Fruit fly (Drosophila melanogaster) whole organism, embryonic: ENCODE data around the gene meso18E.
A peak's percentile ranks its signal among the peaks of the same experiment; 100 is the strongest.

Source experiments
- Bgb ChIP-seq: fragments of 200-800 bp; sonication (Bioruptor generic); IDR thresholded peaks from 2 replicates; pipeline ENCODE4 v1.3.6; 2022; ENCODE audit warnings: missing biosample characterization, missing genetic modification characterization; ENCODE audit not compliant: partially characterized antibody
- C15 ChIP-seq: fragments of 200-800 bp; sonication (Bioruptor generic); IDR thresholded peaks from 3 replicates; pipeline ENCODE4 v1.3.6; 2022; ENCODE audit warnings: missing biosample characterization, missing genetic modification characterization
- CG11247 ChIP-seq: fragments of 200-800 bp; sonication (Bioruptor generic); IDR thresholded peaks from 2 replicates; pipeline ENCODE4 v1.3.6; 2022; ENCODE audit warnings: missing biosample characterization, missing genetic modification characterization
- CG11560 ChIP-seq: fragments of 200-800 bp; sonication (Bioruptor generic); IDR thresholded peaks from 3 replicates; pipeline ENCODE4 v1.3.6; 2022; ENCODE audit warnings: missing biosample characterization, missing genetic modification characterization
- CG11696 ChIP-seq: fragments of 200-800 bp; sonication (Bioruptor generic); IDR thresholded peaks from 2 replicates; pipeline ENCODE4 v1.3.6; 2022; ENCODE audit warnings: missing biosample characterization, missing genetic modification characterization
- CG12155 ChIP-seq: fragments of 200-800 bp; sonication (Bioruptor generic); optimal IDR thresholded peaks from 3 replicates; lab custom pipeline; 2016; ENCODE audit warnings: missing biosample characterization, missing genetic modification characterization
- CG16813 ChIP-seq: fragments of 200-800 bp; sonication (Bioruptor generic); IDR thresholded peaks from 3 replicates; pipeline ENCODE4 v1.3.6; 2022; ENCODE audit warnings: missing biosample characterization, missing genetic modification characterization; ENCODE audit not compliant: partially characterized antibody
- CG1832 ChIP-seq: fragments of 200-800 bp; sonication (Bioruptor generic); optimal IDR thresholded peaks from 2 replicates; lab custom pipeline; 2017; ENCODE audit warnings: missing biosample characterization, mild to moderate bottlenecking, missing genetic modification characterization, inconsistent platforms
- CG4707 ChIP-seq: fragments of 200-800 bp; sonication (Bioruptor generic); optimal IDR thresholded peaks from 2 replicates; lab custom pipeline; 2018; ENCODE audit warnings: missing biosample characterization, mild to moderate bottlenecking, missing genetic modification characterization, moderate library complexity
- CG4730 ChIP-seq: fragments of 200-800 bp; sonication (Bioruptor generic); IDR thresholded peaks from 2 replicates; pipeline ENCODE4 v1.3.6; 2022; ENCODE audit warnings: missing biosample characterization, missing genetic modification characterization
- CG6791 ChIP-seq: fragments of 200-800 bp; sonication (Bioruptor generic); IDR thresholded peaks from 3 replicates; pipeline ENCODE4 v1.3.6; 2022; ENCODE audit warnings: missing biosample characterization, missing genetic modification characterization; ENCODE audit not compliant: partially characterized antibody
- CG7963 ChIP-seq: fragments of 200-800 bp; sonication (Bioruptor generic); IDR thresholded peaks from 3 replicates; pipeline ENCODE4 v1.3.6; 2022; ENCODE audit warnings: missing biosample characterization, missing genetic modification characterization; ENCODE audit not compliant: partially characterized antibody
- CG8290 ChIP-seq, 3 experiments: fragments of 200-800 bp; sonication (Bioruptor generic); optimal IDR thresholded peaks; 2 replicates each; lab custom pipeline; 2016 to 2019; ENCODE audit warnings: missing biosample characterization in 3 of 3, missing genetic modification characterization in 3 of 3, mild to moderate bottlenecking in 2 of 3, moderate library complexity in 1 of 3
- CTCF ChIP-seq: fragments of 200-800 bp; sonication (Bioruptor generic); optimal IDR thresholded peaks from 2 replicates; lab custom pipeline; 2017; ENCODE audit warnings: missing biosample characterization, mild to moderate bottlenecking, missing genetic modification characterization, moderate library complexity
- D19B ChIP-seq: fragments of 200-800 bp; sonication (Bioruptor generic); optimal IDR thresholded peaks from 2 replicates; lab custom pipeline; 2017; ENCODE audit warnings: missing biosample characterization, mild to moderate bottlenecking, missing genetic modification characterization
- HLH4C ChIP-seq: fragments of 200-800 bp; sonication (Bioruptor generic); IDR thresholded peaks from 3 replicates; pipeline ENCODE4 v1.3.6; 2022; ENCODE audit warnings: missing biosample characterization, missing genetic modification characterization; ENCODE audit not compliant: partially characterized antibody
- Hand ChIP-seq: fragments of 200-800 bp; sonication (Bioruptor generic); optimal IDR thresholded peaks from 2 replicates; lab custom pipeline; 2017; ENCODE audit warnings: mild to moderate bottlenecking, missing biosample characterization, missing genetic modification reagents, missing genetic modification characterization
- Hey ChIP-seq: fragments of 200-800 bp; sonication (Bioruptor generic); optimal IDR thresholded peaks from 3 replicates; lab custom pipeline; 2018; ENCODE audit warnings: missing biosample characterization, mild to moderate bottlenecking, missing genetic modification characterization
- Hr51 ChIP-seq, 2 experiments: fragments of 200-800 bp; sonication (Bioruptor generic); optimal IDR thresholded peaks; 2 replicates in 1 of 2; 3 replicates in 1 of 2; lab custom pipeline; 2016 to 2018; ENCODE audit warnings: missing biosample characterization in 2 of 2, missing genetic modification characterization in 2 of 2, mild to moderate bottlenecking in 1 of 2, moderate library complexity in 1 of 2
- Lpt ChIP-seq: fragments of >200 bp; optimal IDR thresholded peaks from 2 replicates; lab custom pipeline; 2018; ENCODE audit warnings: missing biosample characterization, missing genetic modification characterization
- NC2α ChIP-seq: fragments of 200-800 bp; sonication (Bioruptor generic); optimal IDR thresholded peaks from 2 replicates; lab custom pipeline; 2016; ENCODE audit warnings: missing biosample characterization, missing genetic modification characterization
- NK7.1 ChIP-seq: fragments of 200-800 bp; sonication (Bioruptor generic); optimal IDR thresholded peaks from 3 replicates; lab custom pipeline; 2016; ENCODE audit warnings: missing biosample characterization, missing genetic modification characterization
- Opbp ChIP-seq: fragments of 200-800 bp; sonication (Bioruptor generic); IDR thresholded peaks from 3 replicates; pipeline ENCODE4 v1.3.6; 2022; ENCODE audit warnings: missing biosample characterization, missing genetic modification characterization; ENCODE audit not compliant: partially characterized antibody
- Pdp1 ChIP-seq, 2 experiments: fragments of 200-800 bp; sonication (Bioruptor generic); optimal IDR thresholded peaks; 3 replicates each; lab custom pipeline; 2016; ENCODE audit warnings: missing biosample characterization in 2 of 2, missing genetic modification characterization in 2 of 2, mild to moderate bottlenecking in 1 of 2, moderate library complexity in 1 of 2
- Poxn ChIP-seq: fragments of 200-800 bp; sonication (Bioruptor generic); IDR thresholded peaks from 2 replicates; pipeline ENCODE4 v1.3.6; 2022; ENCODE audit warnings: missing biosample characterization, missing genetic modification characterization
- Scr ChIP-seq: fragments of 200-800 bp; sonication (Bioruptor generic); IDR thresholded peaks from 2 replicates; pipeline ENCODE4 v1.3.6; 2022; ENCODE audit warnings: missing biosample characterization, missing genetic modification characterization; ENCODE audit not compliant: partially characterized antibody
- Usf ChIP-seq: fragments of 200-800 bp; sonication (Bioruptor generic); optimal IDR thresholded peaks from 2 replicates; lab custom pipeline; 2017; ENCODE audit warnings: missing genotype, missing biosample characterization, missing genetic modification characterization
- ato ChIP-seq: fragments of 200-800 bp; sonication (Bioruptor generic); IDR thresholded peaks from 2 replicates; pipeline ENCODE4 v1.3.6; 2022; ENCODE audit warnings: missing biosample characterization, missing genetic modification characterization; ENCODE audit not compliant: partially characterized antibody
- bab2 ChIP-seq: fragments of 200-800 bp; sonication (Bioruptor generic); optimal IDR thresholded peaks from 2 replicates; lab custom pipeline; 2016; ENCODE audit warnings: missing biosample characterization, missing genetic modification characterization
- bbx ChIP-seq: fragments of 200-800 bp; sonication (Bioruptor generic); IDR thresholded peaks from 2 replicates; pipeline ENCODE4 v1.3.6; 2022; ENCODE audit warnings: missing biosample characterization, missing genetic modification characterization; ENCODE audit not compliant: partially characterized antibody
- hb ChIP-seq: fragments of 200-800 bp; sonication (Bioruptor generic); IDR thresholded peaks from 3 replicates; pipeline ENCODE4 v1.3.6; 2022; ENCODE audit warnings: missing biosample characterization, missing genetic modification characterization; ENCODE audit not compliant: partially characterized antibody
- inv ChIP-seq: fragments of 200-800 bp; sonication (Bioruptor generic); IDR thresholded peaks from 2 replicates; pipeline ENCODE4 v1.3.6; 2022; ENCODE audit warnings: missing biosample characterization, missing genetic modification characterization; ENCODE audit not compliant: partially characterized antibody
- maf-S ChIP-seq: fragments of 200-800 bp; sonication (Bioruptor generic); optimal IDR thresholded peaks from 2 replicates; lab custom pipeline; 2016; ENCODE audit warnings: missing biosample characterization, missing genetic modification characterization
- mld ChIP-seq: fragments of 200-800 bp; sonication (Bioruptor generic); IDR thresholded peaks from 3 replicates; pipeline ENCODE4 v1.3.6; 2022; ENCODE audit warnings: missing biosample characterization, missing genetic modification characterization; ENCODE audit not compliant: partially characterized antibody
- nerfin-2 ChIP-seq: fragments of 200-800 bp; sonication (Bioruptor generic); IDR thresholded peaks from 2 replicates; pipeline ENCODE4 v1.3.6; 2022; ENCODE audit warnings: missing biosample characterization, missing genetic modification characterization; ENCODE audit not compliant: partially characterized antibody
- scrt ChIP-seq: fragments of 200-800 bp; sonication (Bioruptor generic); optimal IDR thresholded peaks from 2 replicates; lab custom pipeline; 2018; ENCODE audit warnings: missing biosample characterization, mild to moderate bottlenecking, missing genetic modification characterization, moderate library complexity
- tna ChIP-seq: fragments of 200-800 bp; sonication (Bioruptor generic); IDR thresholded peaks from 2 replicates; pipeline ENCODE4 v1.3.6; 2022; ENCODE audit warnings: missing biosample characterization, missing genetic modification characterization; ENCODE audit not compliant: partially characterized antibody
- vnd ChIP-seq: fragments of 200-800 bp; sonication (Bioruptor generic); IDR thresholded peaks from 3 replicates; pipeline ENCODE4 v1.3.6; 2022; ENCODE audit warnings: missing biosample characterization, missing genetic modification characterization; ENCODE audit not compliant: partially characterized antibody

The meso18E gene

DNA sequence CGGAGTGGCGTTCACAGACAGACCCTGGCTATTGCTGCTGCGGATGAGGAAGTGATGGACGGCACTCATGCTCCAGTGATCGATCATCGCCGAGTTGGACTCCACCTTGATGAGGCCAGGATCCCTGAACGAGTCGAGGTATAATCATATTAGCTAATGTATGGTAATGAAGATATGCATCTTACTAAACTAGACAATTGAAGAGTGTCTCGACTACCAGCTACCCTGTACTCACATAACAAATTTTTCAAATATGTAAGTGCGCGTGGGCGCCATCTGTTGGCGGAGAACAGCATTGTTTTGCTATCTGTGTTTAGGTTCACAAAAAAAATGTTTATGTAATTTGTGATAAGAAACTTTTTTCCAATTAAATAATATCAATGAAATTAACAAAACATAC is 33.6 kb downstream of the meso18E start:
- TF ChIP-seq inv, result peak; percentile 12; the same call in 1 of the 2 replicates
- TF ChIP-seq Hr51 (GFP tag; optimal IDR thresholded peaks at IDR 0.05; lab: Kevin White, UChicago), result no peak
- peak; percentile 33; the same call in 1 of the 2 replicates for TF ChIP-seq nerfin-2 (GFP tag; lab: Robert Waterston, UW)
- TF ChIP-seq D19B (GFP tag; lab: Kevin White, UChicago), result peak; percentile 51
- TF ChIP-seq vnd (GFP tag; lab: Robert Waterston, UW), result 0 out of 3 replicates have a peak, but pooled peaks have one; percentile 43
- peak; percentile 19; the same call in 1 of the 2 replicates for TF ChIP-seq Bgb (GFP tag; lab: Robert Waterston, UW)
- TF ChIP-seq NC2α (GFP tag; lab: Kevin White, UChicago), result no peak
- 0 out of 2 replicates have a peak, but pooled peaks have one; percentile 35 for TF ChIP-seq bbx (GFP tag; lab: Robert Waterston, UW)
- no peak for TF ChIP-seq Hand (GFP tag; lab: Kevin White, UChicago)
- no peak for TF ChIP-seq CG11560
- TF ChIP-seq CG11696 (GFP tag; lab: Robert Waterston, UW), result no peak
- TF ChIP-seq mld (GFP tag; lab: Robert Waterston, UW), result 0 out of 3 replicates have a peak, but pooled peaks have one; percentile 17
- TF ChIP-seq Opbp (GFP tag; lab: Robert Waterston, UW), result no peak
- TF ChIP-seq CG4730 (GFP tag; lab: Robert Waterston, UW), result no peak
- TF ChIP-seq CG8290 (GFP tag; optimal IDR thresholded peaks at IDR 0.05; lab: Kevin White, UChicago), result no peak
- no peak for TF ChIP-seq CG8290 (tag; optimal IDR thresholded peaks at IDR 0.05; lab: Kevin White, UChicago)
- no peak for TF ChIP-seq NK7.1 (GFP tag; lab: Kevin White, UChicago)
- TF ChIP-seq Hey (tag; lab: Kevin White, UChicago), result no peak
- TF ChIP-seq Scr, result peak; percentile 45
- no peak for TF ChIP-seq Lpt (GFP tag; lab: Kevin White, UChicago)
- peak; percentile 86 for TF ChIP-seq CTCF
- no peak for TF ChIP-seq Poxn (GFP tag; lab: Robert Waterston, UW)
- TF ChIP-seq CG12155 (GFP tag; lab: Kevin White, UChicago), result no peak
- TF ChIP-seq Pdp1 (GFP tag; optimal IDR thresholded peaks at IDR 0.05; lab: Kevin White, UChicago), result peak in 1 of 2 experiments; percentile 9
- TF ChIP-seq ato (GFP tag; lab: Robert Waterston, UW), result peak; percentile 16; the same call in 1 of the 2 replicates
- no peak for TF ChIP-seq C15 (GFP tag; lab: Robert Waterston, UW)
- peak; percentile 61 for TF ChIP-seq CG16813 (GFP tag; lab: Robert Waterston, UW)
- no peak for TF ChIP-seq CG4707 (GFP tag; lab: Kevin White, UChicago)
- peak; percentile 64; the same call in 2 of the 3 replicates for TF ChIP-seq HLH4C (GFP tag; lab: Robert Waterston, UW)
- TF ChIP-seq CG1832 (GFP tag; lab: Kevin White, UChicago), result no peak
- TF ChIP-seq maf-S, result no peak
- no peak for TF ChIP-seq bab2 (GFP tag; lab: Kevin White, UChicago)
- peak; percentile 59; the same call in 1 of the 3 replicates for TF ChIP-seq CG6791 (GFP tag; lab: Robert Waterston, UW)
- TF ChIP-seq scrt (GFP tag; lab: Kevin White, UChicago), result no peak
- no peak for TF ChIP-seq CG11247 (GFP tag; lab: Robert Waterston, UW)
- peak; percentile 57; the same call in 1 of the 3 replicates for TF ChIP-seq hb (GFP tag; lab: Robert Waterston, UW)
- TF ChIP-seq CG7963 (GFP tag; lab: Robert Waterston, UW), result peak; percentile 13; the same call in 1 of the 3 replicates
- no peak for TF ChIP-seq Usf (GFP tag; lab: Kevin White, UChicago)
- peak; percentile 50; the same call in 1 of the 2 replicates for TF ChIP-seq tna (GFP tag; lab: Robert Waterston, UW)
